Fruit fly (Drosophila melanogaster) whole organism, larva: ENCODE measurements around the gene Rab19.

Experiments
- noc ChIP-seq: fragments of 200-800 bp; sonication (Bioruptor generic); optimal IDR thresholded peaks from 3 replicates; lab custom pipeline; 2019; ENCODE audit warnings: missing biosample characterization, mild to moderate bottlenecking, missing genetic modification characterization, moderate library complexity

Rab19 gene

DNA sequence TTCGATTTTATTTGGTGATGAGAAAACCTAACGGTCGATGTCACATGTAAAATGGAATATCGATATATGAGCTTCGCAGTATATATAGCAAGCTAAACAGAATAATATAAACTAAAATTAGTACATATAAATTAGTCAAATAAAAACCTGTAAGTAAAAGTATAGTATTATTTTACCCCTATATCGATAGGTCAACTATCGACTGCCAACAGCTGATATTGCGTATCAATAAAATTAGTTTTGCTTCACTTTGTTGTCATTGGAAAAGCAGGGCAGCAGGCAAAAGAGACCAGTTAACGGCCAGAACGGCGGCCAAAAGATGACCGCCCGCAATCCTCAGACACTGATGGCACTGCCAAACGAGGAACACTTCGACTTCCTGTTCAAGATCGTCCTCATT, at the start of gene Rab19:
Gene Rab19, plus strand, starts transcription at position 78 of the 400 bp plus-strand sequence.
- no peak for TF ChIP-seq noc (tag; lab: Kevin White, UChicago)

DNA sequence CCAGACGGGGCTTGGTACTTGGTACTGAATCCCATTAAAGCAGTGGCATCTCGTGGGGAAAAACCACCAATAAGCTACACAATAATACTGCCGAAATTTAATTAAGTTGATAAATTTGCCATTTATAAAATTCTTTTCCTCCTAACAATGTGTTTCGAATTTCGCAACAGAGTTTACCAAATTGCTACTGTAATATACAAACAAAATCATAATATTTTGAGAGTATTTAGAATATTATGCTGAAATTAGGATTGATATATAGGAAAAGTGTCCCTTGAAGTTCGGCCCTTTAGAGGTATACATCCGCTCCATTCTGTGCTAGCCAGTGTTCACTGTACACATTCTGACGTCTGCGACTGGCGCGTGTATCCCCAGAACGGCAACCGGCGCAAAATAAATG, 12.2 kb upstream of the Rab19 start:
- peak; percentile 43 for TF ChIP-seq noc (tag; lab: Kevin White, UChicago)

DNA sequence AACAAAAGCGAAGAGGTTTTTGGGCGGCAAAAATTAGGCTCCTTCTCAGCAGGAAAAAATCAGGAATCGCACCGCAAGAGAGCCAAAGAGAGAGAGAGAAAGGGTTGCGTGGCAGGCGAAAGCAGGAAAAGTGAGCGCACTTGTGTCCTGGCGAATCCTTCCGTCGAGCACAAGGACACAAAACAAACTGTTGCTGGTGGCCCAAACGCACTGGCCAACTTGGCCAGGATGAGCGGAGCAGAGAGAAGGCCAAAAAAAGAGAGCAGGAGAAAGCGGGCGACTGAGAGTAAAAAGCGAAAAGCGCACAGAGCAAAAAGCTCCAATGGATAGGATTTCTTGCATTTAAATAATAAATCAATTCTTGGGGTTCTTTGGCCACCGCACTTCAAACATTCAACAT, 11.5 kb upstream of the Rab19 start:
- TF ChIP-seq noc (tag; lab: Kevin White, UChicago): no peak

DNA sequence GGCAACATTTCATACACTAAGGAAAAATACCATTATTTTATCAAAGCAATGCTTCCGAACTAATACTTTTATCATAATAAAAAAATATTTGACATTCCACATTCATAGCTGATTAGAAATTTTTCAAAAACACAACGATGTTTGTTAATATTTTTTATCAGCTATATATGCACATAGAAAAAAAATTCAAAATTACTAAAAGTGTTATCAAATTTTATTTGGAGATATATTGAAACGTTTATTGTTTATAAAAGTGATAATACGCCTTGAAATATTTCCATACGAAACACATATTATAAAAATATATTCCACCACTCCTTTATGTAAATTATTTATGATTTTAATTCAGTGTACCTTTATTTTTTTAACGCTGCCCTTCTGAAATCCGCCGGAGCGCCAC, 11.0 kb upstream of the Rab19 start:
- TF ChIP-seq noc (tag; lab: Kevin White, UChicago): no peak

DNA sequence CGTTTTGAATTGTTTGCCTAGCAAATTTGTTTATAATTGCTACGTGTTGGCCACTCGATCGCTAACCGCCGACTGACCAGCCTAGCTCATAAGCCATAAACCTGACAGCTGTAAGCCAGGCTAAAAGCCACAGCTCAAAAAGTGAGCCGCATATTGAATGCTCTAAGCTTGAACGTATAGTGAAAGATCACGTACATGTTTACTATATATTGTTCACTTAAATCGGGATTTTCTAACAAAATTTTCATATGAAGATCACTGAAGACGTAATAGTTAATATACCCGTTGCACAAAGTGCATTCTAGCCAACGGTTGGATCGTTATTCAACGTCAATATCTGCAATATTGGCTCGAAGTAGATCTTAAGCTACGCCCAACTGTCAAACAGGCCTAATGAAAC, 10.4 kb upstream of the Rab19 start:
- TF ChIP-seq noc (tag; lab: Kevin White, UChicago): no peak

DNA sequence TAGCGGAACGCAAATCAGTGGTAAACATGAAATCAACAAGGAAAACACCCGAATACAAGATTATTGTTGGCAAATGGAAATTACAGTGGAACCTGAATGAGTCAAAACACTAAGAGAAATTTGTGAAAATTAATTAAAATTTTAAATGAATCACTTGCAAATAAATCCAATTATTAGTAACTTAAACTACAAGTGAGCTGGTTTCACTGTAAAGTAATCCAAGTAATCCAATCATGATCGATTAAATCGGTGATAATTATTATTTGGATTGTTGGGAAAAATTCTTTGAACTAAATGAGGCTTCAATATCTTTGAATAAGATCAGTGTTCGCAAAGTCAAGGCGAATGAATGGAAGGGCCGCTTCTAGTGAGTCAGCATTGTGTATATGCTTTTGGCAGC, 8.4 kb upstream of the Rab19 start:
- TF ChIP-seq noc (tag; lab: Kevin White, UChicago): no peak

DNA sequence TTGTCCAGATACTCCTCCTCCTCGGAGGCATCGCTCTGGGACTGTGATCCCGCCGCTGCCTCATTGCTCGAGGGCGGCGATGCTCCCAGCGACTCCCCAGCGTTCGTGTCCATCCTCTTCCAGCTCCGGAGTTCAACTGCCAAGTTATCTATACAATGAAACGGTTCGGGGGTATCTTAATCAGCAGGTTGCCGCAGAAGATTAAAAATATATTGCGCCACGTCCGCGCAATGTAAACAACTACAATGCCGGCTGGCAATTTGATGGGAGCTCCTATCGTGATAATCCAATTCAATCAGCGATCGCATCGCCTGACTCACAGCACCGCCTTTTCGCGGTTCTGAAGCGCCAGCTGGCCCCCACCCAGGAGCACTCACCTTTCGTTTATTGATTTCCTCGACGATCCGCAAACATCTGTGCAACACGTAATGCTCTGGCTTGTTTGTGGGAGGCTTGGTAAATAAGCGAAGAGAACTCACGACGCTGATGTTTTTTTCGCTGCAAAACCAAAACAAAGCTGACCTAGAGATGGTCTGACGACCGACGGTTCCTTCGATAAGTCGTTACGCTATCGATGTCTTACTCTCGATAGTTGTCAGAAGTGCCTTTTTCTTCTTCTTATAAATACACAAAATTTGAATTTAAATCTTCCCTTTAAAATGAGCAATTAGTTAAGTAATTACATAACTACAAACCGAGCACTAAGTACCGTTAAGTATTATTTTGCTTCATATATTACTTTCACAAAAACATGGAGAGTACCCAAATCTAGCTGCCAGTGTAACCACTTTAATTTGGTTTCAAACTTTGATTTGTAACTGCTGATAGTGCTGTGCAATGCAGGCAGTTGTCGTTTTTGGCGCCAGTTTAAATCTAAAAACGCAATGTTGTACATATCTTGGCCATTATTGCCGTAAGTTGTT, 7.2 kb upstream of the Rab19 start, which contains the start of gene cert:
Gene cert, minus strand, starts transcription at position 535 of the 923 bp plus-strand sequence.
- TF ChIP-seq noc (tag; lab: Kevin White, UChicago): peak; percentile 33

DNA sequence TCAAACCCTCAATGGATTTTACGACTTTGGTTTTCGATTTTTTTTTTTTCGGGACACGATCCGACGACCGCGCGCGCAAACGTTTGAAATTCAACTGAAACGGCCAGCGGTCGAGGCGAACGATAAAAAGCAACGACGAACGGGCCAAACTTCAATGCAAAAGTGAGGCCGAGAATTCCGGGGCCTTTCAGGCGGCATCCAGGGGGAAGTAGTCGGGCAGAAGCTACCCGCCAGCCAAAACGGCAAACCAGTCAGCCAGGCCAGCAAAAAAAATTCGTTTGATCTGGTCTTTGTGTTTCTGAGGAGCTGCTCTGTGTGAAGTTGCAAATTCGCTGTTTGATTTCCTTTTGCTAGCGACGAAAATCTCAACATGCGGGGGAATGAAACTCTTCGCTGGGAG, 1.6 kb upstream of the Rab19 start, which contains the start of gene CG7201:
Gene CG7201, minus strand, starts transcription at position 101 of the 400 bp plus-strand sequence.
- no peak for TF ChIP-seq noc (tag; lab: Kevin White, UChicago)

DNA sequence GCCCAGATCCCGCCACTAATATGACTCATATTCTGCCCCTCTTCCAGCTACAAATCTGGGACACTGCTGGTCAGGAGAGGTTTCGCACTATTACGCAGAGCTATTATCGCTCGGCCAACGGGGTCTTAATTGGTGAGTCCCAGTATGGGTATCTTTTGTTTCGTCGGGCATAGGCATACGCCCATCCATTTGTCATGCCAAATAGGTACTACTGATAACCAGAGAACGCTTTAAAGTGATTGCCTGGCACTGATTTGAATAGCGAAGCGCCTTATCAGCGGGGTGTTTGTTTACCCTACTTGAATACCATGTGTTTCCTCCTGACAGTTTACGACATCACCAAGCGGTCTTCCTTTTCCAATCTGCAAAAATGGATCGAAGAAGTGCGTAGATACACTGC, 670 bp downstream of the Rab19 start:
- TF ChIP-seq noc (tag; lab: Kevin White, UChicago): peak; percentile 12

DNA sequence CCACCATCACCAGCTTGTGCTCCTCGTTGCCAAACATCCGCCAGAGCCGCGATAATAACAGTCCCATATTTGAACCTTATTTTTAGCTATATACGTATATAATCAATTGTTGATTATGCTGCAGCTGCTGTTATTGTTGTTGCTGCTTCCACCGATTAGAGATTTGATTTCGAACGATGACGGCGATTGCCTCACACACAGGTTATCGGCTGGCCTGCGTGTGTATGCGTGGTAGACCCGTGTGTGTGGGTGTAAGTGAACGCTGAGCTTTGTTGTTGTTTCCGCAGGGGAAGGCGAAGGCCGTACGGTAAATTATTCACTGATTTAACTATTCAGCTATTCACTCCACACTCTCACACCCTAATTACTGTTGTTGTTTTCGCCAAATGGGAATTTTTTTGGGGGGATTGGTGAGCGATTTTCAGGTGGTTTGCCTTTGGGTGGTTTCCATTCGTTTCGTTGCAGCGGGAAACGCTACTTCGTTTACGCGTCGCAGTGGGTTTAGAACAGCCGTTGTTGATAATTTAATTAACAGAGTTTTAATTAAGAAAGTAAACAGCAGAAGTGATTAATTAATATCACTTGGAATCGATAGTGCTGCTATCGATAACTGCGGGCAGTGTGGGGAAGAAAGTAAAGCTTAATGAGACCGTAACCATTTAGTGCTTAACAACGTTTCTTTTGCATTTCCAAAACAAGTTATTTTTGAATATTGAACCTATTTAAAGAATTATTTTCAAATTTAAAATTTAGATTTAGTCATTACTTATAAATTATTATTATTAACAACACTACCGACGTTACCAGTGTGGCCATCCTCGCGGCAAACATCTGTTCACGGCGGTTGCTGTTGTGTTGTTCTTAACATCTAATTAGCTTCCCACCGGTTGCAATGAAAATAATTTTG, 2.7 kb downstream of the Rab19 start, which contains the start of the genes Arl5 and CG13671:
Gene Arl5, minus strand, starts transcription at position 616 of the 907 bp plus-strand sequence.
Gene CG13671, plus strand, starts transcription at position 841 of the 907 bp plus-strand sequence.
- TF ChIP-seq noc (tag; lab: Kevin White, UChicago): peak; percentile 49

DNA sequence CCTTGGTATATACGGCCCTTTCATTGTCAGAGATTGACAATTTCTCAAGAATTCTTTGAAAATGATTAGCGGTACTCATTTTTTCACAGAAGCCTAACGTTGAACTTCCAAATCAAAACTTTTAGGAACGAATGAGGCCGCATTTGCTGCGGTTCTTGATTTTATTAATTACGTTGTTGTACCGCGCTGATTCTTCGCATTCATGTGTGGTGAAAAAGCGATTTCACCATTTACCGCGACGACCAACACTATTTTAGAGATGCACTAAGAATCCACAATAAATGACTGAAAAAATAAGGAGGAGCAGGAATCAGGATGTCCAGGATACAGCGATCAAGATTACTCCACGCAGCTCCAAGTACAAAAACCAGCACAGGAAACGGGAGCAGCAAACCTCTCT, 7.1 kb downstream of the Rab19 start, which contains the start of the genes CG7194 and Sbp2:
Gene CG7194, minus strand, starts transcription at position 148 of the 400 bp plus-strand sequence.
Gene Sbp2, plus strand, starts transcription at position 246 of the 400 bp plus-strand sequence.
- TF ChIP-seq noc (tag; lab: Kevin White, UChicago): no peak

DNA sequence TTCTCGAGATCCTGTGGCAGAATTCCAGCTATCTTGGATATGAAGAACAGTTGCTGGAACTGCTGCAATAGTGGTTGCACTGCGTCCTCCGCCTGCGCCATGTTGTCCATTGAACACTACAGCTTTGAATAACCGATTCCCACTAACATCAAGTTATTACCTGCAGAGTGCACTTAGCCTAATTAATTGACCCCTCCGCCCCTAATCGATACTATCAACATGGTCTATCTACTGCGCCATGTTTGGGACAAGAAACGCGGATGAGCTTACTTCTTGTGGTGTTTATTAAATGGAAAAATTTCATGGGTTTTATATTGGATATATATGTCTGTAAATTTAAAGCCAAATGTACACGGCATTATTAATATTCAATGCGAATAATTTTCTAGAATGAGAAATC, 10.1 kb downstream of the Rab19 start, which contains the start of gene Gr66a:
Gene Gr66a, minus strand, starts transcription at position 101 of the 400 bp plus-strand sequence.
- TF ChIP-seq noc (tag; lab: Kevin White, UChicago): no peak

DNA sequence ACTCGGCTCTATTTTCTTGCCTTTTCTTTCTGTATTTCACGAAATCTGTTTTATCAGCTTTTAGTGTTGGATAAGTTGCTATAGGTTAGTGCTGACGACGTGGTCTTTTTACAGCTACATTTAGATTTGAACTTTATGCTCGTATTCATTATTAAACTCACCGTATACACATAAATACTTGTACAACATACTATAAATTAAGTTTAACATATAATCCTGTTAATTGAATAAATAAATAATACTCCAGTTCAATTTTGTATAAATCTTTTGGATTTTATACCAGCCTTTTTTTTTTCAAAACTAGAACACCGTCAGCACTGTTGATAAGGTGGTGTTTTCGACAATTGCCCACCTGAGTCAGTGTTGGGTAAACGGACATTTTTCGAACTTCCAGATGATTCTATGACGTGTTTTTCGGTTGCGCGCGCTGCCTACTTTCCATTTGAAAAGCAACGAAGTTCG, 12.1 kb downstream of the Rab19 start, which contains the start of gene BI-1:
Gene BI-1, minus strand, starts transcription at position 51 of the 462 bp plus-strand sequence.
- peak; percentile 82 for TF ChIP-seq noc (tag; lab: Kevin White, UChicago)

DNA sequence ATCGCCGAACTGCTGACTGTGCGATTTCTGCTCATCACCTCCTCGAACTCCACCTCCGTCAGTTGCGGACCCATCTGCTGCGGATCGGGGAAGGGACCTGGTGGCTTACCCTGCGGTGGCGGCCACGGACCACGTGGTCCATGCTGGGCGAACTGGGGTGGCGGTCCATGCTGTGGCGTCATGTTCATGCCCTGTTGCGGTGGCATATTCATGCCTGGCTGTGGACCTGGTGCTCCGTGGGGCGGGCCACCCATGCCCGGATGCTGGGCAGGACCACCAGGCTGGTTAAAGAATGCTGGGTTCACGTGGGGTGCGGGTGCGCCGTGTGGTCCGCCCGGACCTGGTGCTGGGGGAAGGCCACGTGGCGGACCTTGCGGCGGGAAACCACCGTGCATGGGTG, 15.5 kb downstream of the Rab19 start:
- TF ChIP-seq noc (tag; lab: Kevin White, UChicago): no peak

DNA sequence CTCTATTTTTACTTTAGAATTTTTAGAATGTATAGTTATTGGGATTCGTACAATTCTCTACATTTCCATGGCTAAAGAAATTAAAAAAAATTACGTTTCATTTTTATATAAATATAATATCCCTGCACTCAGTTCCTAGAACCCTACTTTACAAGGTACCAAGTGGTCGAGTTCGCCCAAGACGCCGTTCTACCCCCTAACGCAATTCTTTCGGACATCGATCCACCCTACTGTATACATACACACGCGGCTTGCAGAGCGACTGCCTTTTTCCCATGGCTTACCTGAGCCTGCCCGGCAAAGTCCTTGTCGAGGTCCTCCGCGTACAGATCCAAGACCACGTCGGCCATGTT, 17.9 kb downstream of the Rab19 start:
- peak; percentile 5 for TF ChIP-seq noc (tag; lab: Kevin White, UChicago)
